Fruit fly (Drosophila melanogaster) whole organism, embryonic: ENCODE data around the gene Caf1-55.

Experiments
- ATbp ChIP-seq: fragments of 200-800 bp; sonication (Bioruptor generic); optimal IDR thresholded peaks from 2 replicates; lab custom pipeline; 2017; ENCODE audit warnings: missing biosample characterization, mild to moderate bottlenecking, missing genetic modification characterization, missing genetic modification reagents
- CG10147 ChIP-seq: fragments of 200-800 bp; sonication (Bioruptor generic); optimal IDR thresholded peaks from 2 replicates; lab custom pipeline; 2019; ENCODE audit warnings: missing biosample characterization, mild to moderate bottlenecking, missing genetic modification characterization, moderate library complexity
- CG10366 ChIP-seq: fragments of 200-800 bp; sonication (Bioruptor generic); IDR thresholded peaks from 2 replicates; pipeline ENCODE4 v1.3.6; 2022; ENCODE audit warnings: missing biosample characterization, missing genetic modification characterization
- CG10959 ChIP-seq: fragments of 200-800 bp; sonication (Bioruptor generic); IDR thresholded peaks from 2 replicates; pipeline ENCODE4 v1.3.6; 2022; ENCODE audit warnings: missing biosample characterization, missing genetic modification characterization
- CG11085 ChIP-seq: fragments of 200-800 bp; sonication (Bioruptor generic); IDR thresholded peaks from 2 replicates; pipeline ENCODE4 v1.3.6; 2022; ENCODE audit warnings: missing biosample characterization, missing genetic modification characterization
- CG11696 ChIP-seq: fragments of 200-800 bp; sonication (Bioruptor generic); IDR thresholded peaks from 2 replicates; pipeline ENCODE4 v1.3.6; 2022; ENCODE audit warnings: missing biosample characterization, missing genetic modification characterization
- CG11723 ChIP-seq: fragments of 200-800 bp; sonication (Bioruptor generic); optimal IDR thresholded peaks from 2 replicates; lab custom pipeline; 2017; ENCODE audit warnings: missing biosample characterization, mild to moderate bottlenecking, missing genetic modification characterization
- CG14050 ChIP-seq: fragments of 200-800 bp; sonication (Bioruptor generic); IDR thresholded peaks from 3 replicates; pipeline ENCODE4 v1.3.6; 2022; ENCODE audit warnings: missing biosample characterization, missing genetic modification characterization
- CG1529 ChIP-seq: fragments of 200-800 bp; sonication (Bioruptor generic); optimal IDR thresholded peaks from 3 replicates; lab custom pipeline; 2018; ENCODE audit warnings: missing biosample characterization, missing genetic modification characterization
- CG17186 ChIP-seq: fragments of 200-800 bp; sonication (Bioruptor generic); optimal IDR thresholded peaks from 3 replicates; lab custom pipeline; 2017; ENCODE audit warnings: missing biosample characterization, missing genetic modification reagents, missing genetic modification characterization
- CG18619 ChIP-seq: fragments of 200-800 bp; sonication (Bioruptor generic); optimal IDR thresholded peaks from 3 replicates; lab custom pipeline; 2017; ENCODE audit warnings: missing biosample characterization, mild to moderate bottlenecking, missing genetic modification characterization
- CG30020 ChIP-seq: fragments of 200-800 bp; optimal IDR thresholded peaks from 2 replicates; lab custom pipeline; 2019; ENCODE audit warnings: missing biosample characterization, mild to moderate bottlenecking, missing genetic modification characterization, moderate library complexity
- CG30403 ChIP-seq: fragments of 200-800 bp; sonication (Bioruptor generic); optimal IDR thresholded peaks from 3 replicates; lab custom pipeline; 2016; ENCODE audit warnings: missing biosample characterization, missing genetic modification characterization
- CG3838 ChIP-seq: fragments of 200-800 bp; sonication (Bioruptor generic); optimal IDR thresholded peaks from 3 replicates; lab custom pipeline; 2016; ENCODE audit warnings: missing biosample characterization, missing genetic modification characterization
- CG4424 ChIP-seq: fragments of 200-800 bp; sonication (Bioruptor generic); optimal IDR thresholded peaks from 3 replicates; lab custom pipeline; 2016; ENCODE audit warnings: missing biosample characterization, missing genetic modification characterization
- CG4617 ChIP-seq: fragments of 200-800 bp; sonication (Bioruptor generic); optimal IDR thresholded peaks from 3 replicates; lab custom pipeline; 2016; ENCODE audit warnings: missing biosample characterization, missing genetic modification characterization, borderline replicate concordance
- CG4854 ChIP-seq: fragments of 200-800 bp; sonication (Bioruptor generic); optimal IDR thresholded peaks from 2 replicates; lab custom pipeline; 2016; ENCODE audit warnings: missing biosample characterization, missing genetic modification characterization, inconsistent platforms
- CG6765 ChIP-seq: fragments of 200-800 bp; sonication (Bioruptor generic); optimal IDR thresholded peaks from 3 replicates; lab custom pipeline; 2017; ENCODE audit warnings: missing biosample characterization, mild to moderate bottlenecking, missing genetic modification characterization
- CG8359 ChIP-seq: fragments of 200-800 bp; sonication (Bioruptor generic); optimal IDR thresholded peaks from 2 replicates; lab custom pipeline; 2017; ENCODE audit warnings: missing biosample characterization, mild to moderate bottlenecking, missing genetic modification characterization, borderline replicate concordance
- CG9876 ChIP-seq: fragments of 200-800 bp; sonication (Bioruptor generic); optimal IDR thresholded peaks from 2 replicates; lab custom pipeline; 2016; ENCODE audit warnings: missing biosample characterization, missing genetic modification characterization
- D19B ChIP-seq: fragments of 200-800 bp; sonication (Bioruptor generic); optimal IDR thresholded peaks from 2 replicates; lab custom pipeline; 2017; ENCODE audit warnings: missing biosample characterization, mild to moderate bottlenecking, missing genetic modification characterization
- Dll ChIP-seq: fragments of 200-800 bp; sonication (Bioruptor generic); IDR thresholded peaks from 4 replicates; pipeline ENCODE4 v1.3.6; 2022; ENCODE audit warnings: missing biosample characterization, missing genetic modification characterization; ENCODE audit not compliant: partially characterized antibody
- Elba2 ChIP-seq: fragments of 200-800 bp; sonication (Bioruptor generic); optimal IDR thresholded peaks from 3 replicates; lab custom pipeline; 2016; ENCODE audit warnings: missing biosample characterization, missing genetic modification characterization
- Fer1 ChIP-seq: fragments of 200-800 bp; sonication (Bioruptor generic); optimal IDR thresholded peaks from 2 replicates; lab custom pipeline; 2017; ENCODE audit warnings: missing biosample characterization, mild to moderate bottlenecking, missing genetic modification characterization
- Hr39 ChIP-seq: fragments of >200 bp; optimal IDR thresholded peaks from 2 replicates; lab custom pipeline; 2017
- MTF-1 ChIP-seq: fragments of 200-800 bp; sonication (Bioruptor generic); optimal IDR thresholded peaks from 2 replicates; lab custom pipeline; 2018; ENCODE audit warnings: missing biosample characterization, mild to moderate bottlenecking, missing genetic modification characterization, borderline replicate concordance
- Nf-YC ChIP-seq: fragments of 200-800 bp; optimal IDR thresholded peaks from 3 replicates; lab custom pipeline; 2019; ENCODE audit warnings: missing biosample characterization, mild to moderate bottlenecking, missing genetic modification characterization, moderate library complexity
- Oli ChIP-seq: fragments of 200-800 bp; sonication (Bioruptor generic); optimal IDR thresholded peaks from 2 replicates; lab custom pipeline; 2018; ENCODE audit warnings: missing biosample characterization, mild to moderate bottlenecking, missing genetic modification characterization, moderate library complexity
- Sin3A ChIP-seq: fragments of >200 bp; optimal IDR thresholded peaks from 2 replicates; lab custom pipeline; 2018
- Tbp ChIP-seq: fragments of >200 bp; optimal IDR thresholded peaks from 2 replicates; lab custom pipeline; 2018; ENCODE audit warnings: missing biosample characterization, missing genetic modification characterization
- ara ChIP-seq: fragments of 200-800 bp; sonication (Bioruptor generic); IDR thresholded peaks from 2 replicates; pipeline ENCODE4 v1.3.6; 2022; ENCODE audit warnings: missing biosample characterization, missing genetic modification characterization
- cato ChIP-seq: fragments of 200-800 bp; sonication (Bioruptor generic); optimal IDR thresholded peaks from 2 replicates; lab custom pipeline; 2016; ENCODE audit warnings: missing biosample characterization, missing genetic modification characterization, borderline replicate concordance
- caup ChIP-seq: fragments of 200-800 bp; sonication (Bioruptor generic); optimal IDR thresholded peaks from 3 replicates; lab custom pipeline; 2017; ENCODE audit warnings: missing biosample characterization, mild to moderate bottlenecking, missing genetic modification characterization, moderate library complexity; ENCODE audit not compliant: severe bottlenecking
- cwo ChIP-seq: fragments of 200-800 bp; sonication (Bioruptor generic); optimal IDR thresholded peaks from 3 replicates; lab custom pipeline; 2017; ENCODE audit warnings: missing biosample characterization, missing genetic modification characterization, mild to moderate bottlenecking, moderate library complexity, missing genetic modification reagents
- gt ChIP-seq: fragments of 200-800 bp; sonication (Bioruptor generic); IDR thresholded peaks from 2 replicates; pipeline ENCODE4 v1.3.6; 2022; ENCODE audit warnings: missing biosample characterization, missing genetic modification characterization
- h ChIP-seq: fragments of >200 bp; optimal IDR thresholded peaks from 2 replicates; lab custom pipeline; 2017
- hth ChIP-seq: fragments of >200 bp; optimal IDR thresholded peaks from 2 replicates; lab custom pipeline; 2017; ENCODE audit warnings: inconsistent platforms
- mam ChIP-seq: fragments of 200-800 bp; sonication (Bioruptor generic); optimal IDR thresholded peaks from 3 replicates; lab custom pipeline; 2016; ENCODE audit warnings: missing biosample characterization, missing genetic modification characterization
- nau ChIP-seq: fragments of 200-800 bp; sonication (Bioruptor generic); optimal IDR thresholded peaks from 3 replicates; lab custom pipeline; 2017; ENCODE audit warnings: missing biosample characterization, mild to moderate bottlenecking, missing genetic modification characterization, missing genetic modification reagents
- pan ChIP-seq, 4 experiments: fragments of >200 bp in 3 of 4; fragments of 200-800 bp in 1 of 4; sonication (Bioruptor generic) in 1 of 4; optimal IDR thresholded peaks in 3 of 4; IDR thresholded peaks in 1 of 4; 2 replicates each; pipeline versions ENCODE4 v1.3.6 to Lab custom; 2017 to 2022; ENCODE audit warnings: missing biosample characterization in 2 of 4, missing genetic modification characterization in 2 of 4, mixed read lengths in 1 of 4
- pfk ChIP-seq: fragments of 200-800 bp; sonication (Bioruptor generic); optimal IDR thresholded peaks from 2 replicates; lab custom pipeline; 2018; ENCODE audit warnings: missing biosample characterization, mild to moderate bottlenecking, missing genetic modification characterization, moderate library complexity
- prd ChIP-seq, 3 experiments: fragments of >200 bp in 2 of 3; fragments of 200-800 bp in 1 of 3; sonication (Bioruptor generic) in 1 of 3; optimal IDR thresholded peaks in 2 of 3; IDR thresholded peaks in 1 of 3; 2 replicates in 2 of 3; 3 replicates in 1 of 3; pipeline versions ENCODE4 v1.3.6 to Lab custom; 2017 to 2022; ENCODE audit warnings: missing biosample characterization in 1 of 3, missing genetic modification characterization in 1 of 3
- pzg ChIP-seq: fragments of 200-800 bp; sonication (Bioruptor generic); optimal IDR thresholded peaks from 3 replicates; lab custom pipeline; 2018; ENCODE audit warnings: missing biosample characterization, mild to moderate bottlenecking, missing genetic modification characterization, moderate library complexity
- stc ChIP-seq: fragments of 200-800 bp; sonication (Bioruptor generic); IDR thresholded peaks from 2 replicates; pipeline ENCODE4 v1.3.6; 2022; ENCODE audit warnings: missing biosample characterization, missing genetic modification characterization
- sug ChIP-seq: fragments of 200-800 bp; optimal IDR thresholded peaks from 2 replicates; lab custom pipeline; 2019; ENCODE audit warnings: missing biosample characterization, mild to moderate bottlenecking, missing genetic modification characterization, moderate library complexity
- ttk ChIP-seq: fragments of 200-800 bp; sonication (Bioruptor generic); IDR thresholded peaks from 2 replicates; pipeline ENCODE4 v2.1.2; 2022; ENCODE audit warnings: missing biosample characterization, missing genetic modification characterization
- unc-4 ChIP-seq: fragments of 200-800 bp; sonication (Bioruptor generic); IDR thresholded peaks from 2 replicates; pipeline ENCODE4 v1.3.6; 2022; ENCODE audit warnings: missing biosample characterization, missing genetic modification characterization; ENCODE audit not compliant: partially characterized antibody
- zen ChIP-seq: fragments of 200-800 bp; sonication (Bioruptor generic); optimal IDR thresholded peaks from 3 replicates; lab custom pipeline; 2018; ENCODE audit warnings: missing biosample characterization, mild to moderate bottlenecking, missing genetic modification characterization, moderate library complexity
- zen2 ChIP-seq: fragments of 200-800 bp; sonication (Bioruptor generic); IDR thresholded peaks from 3 replicates; pipeline ENCODE4 v1.3.6; 2022; ENCODE audit warnings: missing biosample characterization, missing genetic modification characterization; ENCODE audit not compliant: partially characterized antibody

Caf1-55 gene

dm6 chr3R:15229329-15229876 lies 4.0 kb downstream of the Caf1-55 start, which contains the start of the genes Art3 and mRpS10 (continued):
- peak; percentile 76 for TF ChIP-seq pzg
- TF ChIP-seq caup (GFP tag; lab: Kevin White, UChicago) = peak; percentile 100
- TF ChIP-seq CG14050 (GFP tag; lab: Robert Waterston, UW) = peak; percentile 100
- peak; percentile 99 for TF ChIP-seq CG11723
- peak; percentile 100 for TF ChIP-seq CG4854 (GFP tag; lab: Kevin White, UChicago)
- peak; percentile 99 for TF ChIP-seq CG9876 (GFP tag; lab: Kevin White, UChicago)
- TF ChIP-seq Hr39 = no peak
- TF ChIP-seq stc (GFP tag; lab: Robert Waterston, UW) = peak; percentile 100
- TF ChIP-seq CG1529 (GFP tag; lab: Kevin White, UChicago) = peak; percentile 100
- TF ChIP-seq gt (GFP tag; lab: Robert Waterston, UW) = peak; percentile 100
- peak; percentile 100 for TF ChIP-seq mam
- TF ChIP-seq CG30020 (tag; lab: Kevin White, UChicago) = peak; percentile 95
- TF ChIP-seq nau = no peak
- TF ChIP-seq CG10147 (GFP tag; lab: Kevin White, UChicago) = peak; percentile 100
- peak; percentile 100 for TF ChIP-seq D19B
- peak; percentile 100 for TF ChIP-seq CG11085 (GFP tag; lab: Robert Waterston, UW)
- peak; percentile 99 for TF ChIP-seq CG11696 (GFP tag; lab: Robert Waterston, UW)
- TF ChIP-seq CG10366 (GFP tag; lab: Robert Waterston, UW) = peak; percentile 100
- TF ChIP-seq CG3838 (GFP tag; lab: Kevin White, UChicago) = peak; percentile 99
- TF ChIP-seq CG18619 (GFP tag; lab: Kevin White, UChicago) = peak; percentile 100
- peak; percentile 100 for TF ChIP-seq sug (tag; lab: Kevin White, UChicago)
- TF ChIP-seq Dll (GFP tag; lab: Robert Waterston, UW) = no peak
- peak; percentile 100 for TF ChIP-seq CG10959
- TF ChIP-seq CG30403 (GFP tag; lab: Kevin White, UChicago) = peak; percentile 100
- peak; percentile 99 for TF ChIP-seq CG6765 (GFP tag; lab: Kevin White, UChicago)
- TF ChIP-seq CG4617 (GFP tag; lab: Kevin White, UChicago) = peak; percentile 100
- TF ChIP-seq h (lab: Kevin White, UChicago) = no peak
- peak; percentile 99 for TF ChIP-seq ATbp
- TF ChIP-seq Nf-YC (tag; lab: Kevin White, UChicago) = peak; percentile 96
- TF ChIP-seq Tbp (GFP tag; lab: Kevin White, UChicago) = no peak
- peak; percentile 100 for TF ChIP-seq MTF-1 (GFP tag; lab: Kevin White, UChicago)
- TF ChIP-seq unc-4 = 0 out of 2 replicates have a peak, but pooled peaks have one; percentile 30
- TF ChIP-seq zen (tag; lab: Kevin White, UChicago) = peak; percentile 100
- TF ChIP-seq Sin3A = peak; percentile 20
- no peak for TF ChIP-seq hth (lab: Kevin White, UChicago)
- no peak for TF ChIP-seq prd (optimal IDR thresholded peaks at IDR 0.05; lab: Kevin White, UChicago)
- TF ChIP-seq prd (GFP tag; IDR thresholded peaks at IDR 0.05; lab: Robert Waterston, UW) = peak; percentile 100
- TF ChIP-seq zen2 (GFP tag; lab: Robert Waterston, UW) = no peak
- peak; percentile 99 for TF ChIP-seq cwo (GFP tag; lab: Kevin White, UChicago)
- TF ChIP-seq cato = peak; percentile 100
- TF ChIP-seq ara (GFP tag; lab: Robert Waterston, UW) = peak; percentile 100
- peak; percentile 84 for TF ChIP-seq pfk (GFP tag; lab: Kevin White, UChicago)
- TF ChIP-seq CG17186 = peak; percentile 98
- TF ChIP-seq Oli (tag; lab: Kevin White, UChicago) = peak; percentile 100
- peak; percentile 97 for TF ChIP-seq CG8359 (GFP tag; lab: Kevin White, UChicago)
- TF ChIP-seq ttk (GFP tag; lab: Robert Waterston, UW) = peak; percentile 100
- TF ChIP-seq pan (optimal IDR thresholded peaks at IDR 0.05; lab: Kevin White, UChicago) = peak in 1 of 2 experiments; percentile 82
- TF ChIP-seq pan (GFP tag; optimal IDR thresholded peaks at IDR 0.05 in 1 of 2, IDR thresholded peaks at IDR 0.05 in 1 of 2) = peak; percentile 84 to 100
- peak; percentile 100 for TF ChIP-seq Elba2 (GFP tag; lab: Kevin White, UChicago)
- peak; percentile 100 for TF ChIP-seq Fer1 (GFP tag; lab: Kevin White, UChicago)
- peak; percentile 100 for TF ChIP-seq CG4424
